Worm (Caenorhabditis elegans): ENCODE measurements around the gene idpp-8.

DNA sequence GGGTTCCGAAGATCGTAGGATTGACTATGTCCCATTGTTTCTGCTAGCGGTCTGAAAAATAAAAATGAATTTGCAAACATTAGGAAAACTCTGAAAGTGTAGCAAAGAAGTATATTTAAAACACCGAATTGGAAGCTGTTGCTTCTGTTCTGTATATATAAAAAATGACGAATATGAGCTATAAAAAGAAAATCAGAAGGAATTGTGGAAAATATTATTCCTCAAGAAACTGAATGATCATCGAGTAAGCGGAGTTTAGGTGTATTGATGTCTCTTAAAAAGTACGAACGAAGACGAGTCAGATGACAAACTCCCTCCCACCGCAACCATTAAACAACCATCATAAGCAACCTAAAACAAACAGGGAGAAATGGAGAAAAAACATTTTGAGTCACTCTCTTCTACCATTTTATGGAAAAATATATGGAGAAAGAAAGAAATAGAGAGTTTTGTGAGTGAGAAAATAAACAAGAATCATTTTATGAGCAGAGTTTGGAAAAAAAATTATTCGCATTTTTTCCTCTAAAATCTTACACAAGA, 42.2 kb downstream of the idpp-8 start, which contains the start of gene C07E3.3:
- TF ChIP-seq ceh-20 (GFP tag; IDR thresholded peaks at IDR 0.05) (no peak), lin-39 (tag; optimal IDR thresholded peaks at IDR 0.05) (no peak), ama-1 (optimal IDR thresholded peaks at IDR 0.05) (no peak), skn-1 (tag; optimal IDR thresholded peaks at IDR 0.05) (no peak), nhr-28 (tag; optimal IDR thresholded peaks at IDR 0.05) (no peak), ztf-11 (tag; optimal IDR thresholded peaks at IDR 0.05) (no peak), zag-1 (tag; optimal IDR thresholded peaks at IDR 0.05) (no peak), ceh-82 (tag; optimal IDR thresholded peaks at IDR 0.05) (no peak), nhr-25 (tag; optimal IDR thresholded peaks at IDR 0.05; ENCODE audit: borderline replicate concordance, insufficient read depth) (no peak), nhr-102 (tag; optimal IDR thresholded peaks at IDR 0.05) (no peak), ceh-28 (tag; optimal IDR thresholded peaks at IDR 0.05) (no peak), nhr-76 (tag; optimal IDR thresholded peaks at IDR 0.05) (no peak)
